Fruit fly (Drosophila melanogaster) whole organism, embryonic: ENCODE measurements around the gene CG7058.

Source experiments
- CG12236 ChIP-seq: fragments of 200-800 bp; sonication (Bioruptor generic); optimal IDR thresholded peaks from 2 replicates; lab custom pipeline; 2016; ENCODE audit warnings: missing biosample characterization, missing genetic modification characterization
- CG1233 ChIP-seq: fragments of 200-800 bp; sonication (Bioruptor generic); optimal IDR thresholded peaks from 4 replicates; lab custom pipeline; 2018; ENCODE audit warnings: missing biosample characterization, mild to moderate bottlenecking, missing genetic modification characterization
- CG9876 ChIP-seq: fragments of 200-800 bp; sonication (Bioruptor generic); optimal IDR thresholded peaks from 2 replicates; lab custom pipeline; 2016; ENCODE audit warnings: missing biosample characterization, missing genetic modification characterization
- sim ChIP-seq: fragments of 200-800 bp; sonication (Bioruptor generic); IDR thresholded peaks from 2 replicates; pipeline ENCODE4 v1.3.6; 2022; ENCODE audit warnings: missing biosample characterization, missing genetic modification characterization
- tap ChIP-seq: fragments of 200-800 bp; optimal IDR thresholded peaks from 3 replicates; lab custom pipeline; 2019; ENCODE audit warnings: missing biosample characterization, mild to moderate bottlenecking, missing genetic modification characterization, moderate library complexity

dm6 chrX:18776976-18777925 lies 29.2 kb upstream of the CG7058 start:
- TF ChIP-seq CG12236 (GFP tag; lab: Kevin White, UChicago) = no peak
- no peak for TF ChIP-seq tap (tag; lab: Kevin White, UChicago)
- TF ChIP-seq sim (GFP tag; lab: Robert Waterston, UW) = no peak
- no peak for TF ChIP-seq CG1233 (GFP tag; lab: Kevin White, UChicago)
- no peak for TF ChIP-seq CG9876 (GFP tag; lab: Kevin White, UChicago)
